Worm (Caenorhabditis elegans) whole organism, young adult: ENCODE data around the gene T05C1.2.

Source experiments
- B0035.1 ChIP-seq: sonication (generic microtip); optimal IDR thresholded peaks from 2 replicates; lab custom pipeline; 2016; ENCODE audit warnings: missing genetic modification characterization, mild to moderate bottlenecking, missing compliant biosample characterization, missing genotype, missing genetic modification reagents
- F39B2.1 ChIP-seq: fragments of 200-800 bp; sonication (Bioruptor generic); IDR thresholded peaks from 2 replicates; pipeline ENCODE4 v1.3.6; 2022; ENCODE audit warnings: missing genetic modification reagents, missing genetic modification characterization, missing compliant biosample characterization
- Y67H2A.10 ChIP-seq: fragments of 200-800 bp; sonication (Bioruptor generic); conservative IDR thresholded peaks from 2 replicates; pipeline ENCODE4 v1.3.6; 2022; ENCODE audit warnings: missing genetic modification reagents, missing genetic modification characterization, missing compliant biosample characterization
- aptf-3 ChIP-seq: fragments of 200-800 bp; sonication (Bioruptor generic); IDR thresholded peaks from 2 replicates; pipeline ENCODE4 v1.3.6; 2022; ENCODE audit warnings: missing genetic modification characterization, missing compliant biosample characterization
- atf-7 ChIP-seq: sonication (generic microtip); optimal IDR thresholded peaks from 2 replicates; lab custom pipeline; 2017; ENCODE audit warnings: mild to moderate bottlenecking, missing genetic modification characterization, missing compliant biosample characterization
- athp-1 ChIP-seq: sonication (generic microtip); optimal IDR thresholded peaks from 2 replicates; lab custom pipeline; 2017; ENCODE audit warnings: mild to moderate bottlenecking, missing genetic modification characterization, missing compliant biosample characterization
- attf-5 ChIP-seq: fragments of 200-800 bp; sonication (Bioruptor generic); optimal IDR thresholded peaks from 2 replicates; lab custom pipeline; 2018; ENCODE audit warnings: mild to moderate bottlenecking, missing genetic modification characterization, missing compliant biosample characterization
- cebp-1 ChIP-seq, 2 experiments: fragments of 200-800 bp in 1 of 2; sonication (Bioruptor generic) in 1 of 2; sonication (generic microtip) in 1 of 2; IDR thresholded peaks in 1 of 2; optimal IDR thresholded peaks in 1 of 2; 2 replicates each; pipeline versions ENCODE4 v1.3.6 to Lab custom; 2017 to 2022; ENCODE audit warnings: missing compliant biosample characterization in 2 of 2, missing genetic modification characterization in 2 of 2, mild to moderate bottlenecking in 1 of 2, missing genetic modification reagents in 1 of 2, moderate library complexity in 1 of 2
- cebp-2 ChIP-seq: fragments of 200-800 bp; sonication (Bioruptor generic); IDR thresholded peaks from 2 replicates; pipeline ENCODE4 v1.3.6; 2022; ENCODE audit warnings: missing genetic modification characterization, missing compliant biosample characterization
- die-1 ChIP-seq: sonication (generic microtip); optimal IDR thresholded peaks from 2 replicates; lab custom pipeline; 2016; ENCODE audit warnings: missing genotype, mild to moderate bottlenecking, missing genetic modification characterization, missing compliant biosample characterization
- dox-1 ChIP-seq: fragments of 200-800 bp; sonication (Bioruptor generic); IDR thresholded peaks from 2 replicates; pipeline ENCODE4 v1.3.6; 2022; ENCODE audit warnings: missing genetic modification reagents, missing genetic modification characterization, missing compliant biosample characterization
- dpff-1 ChIP-seq: sonication (generic microtip); optimal IDR thresholded peaks from 2 replicates; lab custom pipeline; 2017; ENCODE audit warnings: mild to moderate bottlenecking, missing genetic modification characterization, missing compliant biosample characterization
- dpl-1 ChIP-seq: fragments of 150-350 bp; optimal IDR thresholded peaks from 2 replicates; lab custom pipeline; 2014; ENCODE audit warnings: missing biosample characterization, missing genetic modification reagents, missing genetic modification characterization
- ekl-4 ChIP-seq: fragments of 200-800 bp; sonication (Bioruptor generic); IDR thresholded peaks from 2 replicates; pipeline ENCODE4 v1.3.6; 2022; ENCODE audit warnings: missing genetic modification reagents, missing genetic modification characterization, missing compliant biosample characterization
- ets-4 ChIP-seq: fragments of 200-800 bp; sonication (Bioruptor generic); optimal IDR thresholded peaks from 2 replicates; lab custom pipeline; 2018; ENCODE audit warnings: mild to moderate bottlenecking, missing genetic modification characterization, missing compliant biosample characterization
- hmg-1.2 ChIP-seq: fragments of 200-800 bp; sonication (Bioruptor generic); IDR thresholded peaks from 2 replicates; pipeline ENCODE4 v1.3.6; 2022; ENCODE audit warnings: missing genetic modification reagents, missing genetic modification characterization, missing compliant biosample characterization
- lir-1 ChIP-seq: fragments of 200-800 bp; sonication (Bioruptor generic); conservative IDR thresholded peaks from 2 replicates; pipeline ENCODE4 v1.3.6; 2022; ENCODE audit warnings: missing genetic modification reagents, missing genetic modification characterization, missing compliant biosample characterization
- lsy-27 ChIP-seq: sonication (generic microtip); optimal IDR thresholded peaks from 2 replicates; lab custom pipeline; 2017; ENCODE audit warnings: missing genetic modification characterization, mild to moderate bottlenecking, missing compliant biosample characterization, antibody characterized with exemption, missing genotype, borderline replicate concordance; ENCODE audit not compliant: insufficient read depth
- madf-6 ChIP-seq: fragments of 200-800 bp; sonication (Bioruptor generic); IDR thresholded peaks from 2 replicates; pipeline ENCODE4 v1.3.6; 2022; ENCODE audit warnings: missing genetic modification reagents, missing genetic modification characterization, missing compliant biosample characterization
- mel-28 ChIP-seq: sonication (generic microtip); optimal IDR thresholded peaks from 2 replicates; lab custom pipeline; 2016; ENCODE audit warnings: borderline replicate concordance, mild to moderate bottlenecking, missing genetic modification characterization, missing compliant biosample characterization
- mxl-1 ChIP-seq: sonication (generic microtip); optimal IDR thresholded peaks from 2 replicates; lab custom pipeline; 2016; ENCODE audit warnings: missing genetic modification characterization, missing compliant biosample characterization
- nhr-179 ChIP-seq: sonication (generic microtip); optimal IDR thresholded peaks from 2 replicates; lab custom pipeline; 2016; ENCODE audit warnings: mild to moderate bottlenecking, missing genetic modification characterization, missing compliant biosample characterization
- nhr-27 ChIP-seq: fragments of 200-800 bp; sonication (Bioruptor generic); optimal IDR thresholded peaks from 2 replicates; lab custom pipeline; 2018; ENCODE audit warnings: mild to moderate bottlenecking, missing genetic modification characterization, moderate library complexity, missing compliant biosample characterization
- nhr-80 ChIP-seq: sonication (generic microtip); optimal IDR thresholded peaks from 2 replicates; lab custom pipeline; 2016; ENCODE audit warnings: missing genetic modification characterization, missing compliant biosample characterization
- rec-8 ChIP-seq, 2 experiments: sonication (generic microtip); optimal IDR thresholded peaks; 2 replicates each; lab custom pipeline; 2016; ENCODE audit warnings: mild to moderate bottlenecking in 2 of 2, missing genetic modification characterization in 2 of 2, missing genetic modification reagents in 2 of 2, missing genotype in 2 of 2, missing biosample characterization in 1 of 2, missing compliant biosample characterization in 1 of 2, moderate library complexity in 1 of 2
- snpc-1.1 ChIP-seq: sonication (generic microtip); optimal IDR thresholded peaks from 2 replicates; lab custom pipeline; 2017; ENCODE audit warnings: missing genetic modification characterization, mild to moderate bottlenecking, missing compliant biosample characterization, antibody characterized with exemption, moderate library complexity, missing genotype, missing genetic modification reagents; ENCODE audit not compliant: insufficient read depth
- snpc-1.3 ChIP-seq: sonication (generic microtip); optimal IDR thresholded peaks from 2 replicates; lab custom pipeline; 2017; ENCODE audit warnings: missing genetic modification characterization, mild to moderate bottlenecking, missing compliant biosample characterization, antibody characterized with exemption, moderate library complexity, missing genotype, missing genetic modification reagents; ENCODE audit not compliant: insufficient read depth
- snpc-3.4 ChIP-seq: sonication (generic microtip); optimal IDR thresholded peaks from 2 replicates; lab custom pipeline; 2017; ENCODE audit warnings: missing genetic modification characterization, mild to moderate bottlenecking, missing compliant biosample characterization, antibody characterized with exemption, moderate library complexity, missing genotype, missing genetic modification reagents
- snpc-4 ChIP-seq, 5 experiments: fragments of 150-350 bp in 1 of 5; sonication (generic microtip) in 4 of 5; optimal IDR thresholded peaks; 2 replicates each; lab custom pipeline; 2014 to 2018; ENCODE audit warnings: missing genetic modification characterization in 5 of 5, missing biosample characterization in 3 of 5, antibody characterized with exemption in 2 of 5, mild to moderate bottlenecking in 2 of 5, missing compliant biosample characterization in 2 of 5, missing genotype in 2 of 5, moderate library complexity in 2 of 5, missing genetic modification reagents in 1 of 5
- somi-1 ChIP-seq: fragments of 200-800 bp; sonication (Bioruptor generic); optimal IDR thresholded peaks from 2 replicates; lab custom pipeline; 2018; ENCODE audit warnings: mild to moderate bottlenecking, missing genetic modification characterization, missing compliant biosample characterization
- sptf-2 ChIP-seq: fragments of 200-800 bp; sonication (Bioruptor generic); optimal IDR thresholded peaks from 2 replicates; lab custom pipeline; 2018; ENCODE audit warnings: mild to moderate bottlenecking, missing genetic modification characterization, missing compliant biosample characterization
- tlf-1 ChIP-seq: fragments of 200-800 bp; sonication (Bioruptor generic); optimal IDR thresholded peaks from 2 replicates; lab custom pipeline; 2018; ENCODE audit warnings: mild to moderate bottlenecking, missing genetic modification characterization, missing compliant biosample characterization
- zfh-2 ChIP-seq: fragments of 200-800 bp; sonication (Bioruptor generic); conservative IDR thresholded peaks from 2 replicates; pipeline ENCODE4 v1.3.6; 2022; ENCODE audit warnings: missing genetic modification reagents, missing genetic modification characterization, missing compliant biosample characterization

Gene T05C1.2

ce11 chrII:4470972-4471645 lies 10.8 kb downstream of the T05C1.2 start, which contains the start of gene W06B4.1 (continued):
- TF ChIP-seq snpc-4 (GFP tag; optimal IDR thresholded peaks at IDR 0.05; lab: Kevin White, UChicago) (peak; percentile 3), snpc-4 (tag; optimal IDR thresholded peaks at IDR 0.05; lab: Kevin White, UChicago) (no peak), atf-7 (tag; lab: Kevin White, UChicago) (no peak), somi-1 (no peak), hmg-1.2 (GFP tag; lab: Robert Waterston, UW) (peak; percentile 29; the same call in 1 of the 2 replicates), lsy-27 (tag; lab: Kevin White, UChicago) (no peak), dpl-1 (peak; percentile 87), cebp-2 (GFP tag; lab: Robert Waterston, UW) (no peak), snpc-3.4 (tag; lab: Kevin White, UChicago) (peak; percentile 73), athp-1 (peak; percentile 14), tlf-1 (peak; percentile 85)
- TF ChIP-seq, all 124 proteins: peak for 27

ce11 chrII:4468897-4469459 lies 12.9 kb downstream of the T05C1.2 start:
- TF ChIP-seq aptf-3 (no peak), attf-5 (GFP tag; lab: Kevin White, UChicago) (peak; percentile 4), cebp-1 (GFP tag; IDR thresholded peaks at IDR 0.05; lab: Robert Waterston, UW) (no peak), cebp-1 (tag; optimal IDR thresholded peaks at IDR 0.05; lab: Kevin White, UChicago) (peak; percentile 19), dox-1 (GFP tag; lab: Robert Waterston, UW) (peak; percentile 22; the same call in 1 of the 2 replicates), B0035.1 (no peak), nhr-80 (tag; lab: Kevin White, UChicago) (peak; percentile 77), hmg-1.2 (GFP tag; lab: Robert Waterston, UW) (peak; percentile 38; the same call in 1 of the 2 replicates)

ce11 chrII:4467869-4468268 lies 14.1 kb downstream of the T05C1.2 start, which contains the start of gene W06B4.2:
TSS of gene W06B4.2 (plus strand) at chrII:4468169.
- TF ChIP-seq lir-1, result no peak
- TF ChIP-seq nhr-179 (tag; lab: Kevin White, UChicago), result no peak
- no peak for TF ChIP-seq athp-1
- TF ChIP-seq Y67H2A.10, result no peak
- no peak for TF ChIP-seq sptf-2
- no peak for TF ChIP-seq mxl-1 (tag; lab: Kevin White, UChicago)
- no peak for TF ChIP-seq madf-6
- TF ChIP-seq snpc-1.3 (tag; lab: Kevin White, UChicago), result no peak
- TF ChIP-seq nhr-27, result no peak
- no peak for TF ChIP-seq ekl-4 (GFP tag; lab: Robert Waterston, UW)
- TF ChIP-seq die-1 (tag; lab: Kevin White, UChicago), result no peak
- TF ChIP-seq zfh-2 (GFP tag; lab: Robert Waterston, UW), result no peak
- TF ChIP-seq rec-8 (tag; optimal IDR thresholded peaks at IDR 0.05; lab: Kevin White, UChicago), result no peak
- no peak for TF ChIP-seq snpc-1.1 (tag; lab: Kevin White, UChicago)
- TF ChIP-seq dpff-1 (tag; lab: Kevin White, UChicago), result no peak
- no peak for TF ChIP-seq ets-4
- TF ChIP-seq mel-28 (tag; lab: Kevin White, UChicago), result no peak
- no peak for TF ChIP-seq F39B2.1
- TF ChIP-seq tlf-1, result no peak
- TF ChIP-seq, all 124 proteins: peak for 0
